Fruit fly (Drosophila melanogaster): ENCODE data around the gene CG31815.

Gene CG31815

DNA sequence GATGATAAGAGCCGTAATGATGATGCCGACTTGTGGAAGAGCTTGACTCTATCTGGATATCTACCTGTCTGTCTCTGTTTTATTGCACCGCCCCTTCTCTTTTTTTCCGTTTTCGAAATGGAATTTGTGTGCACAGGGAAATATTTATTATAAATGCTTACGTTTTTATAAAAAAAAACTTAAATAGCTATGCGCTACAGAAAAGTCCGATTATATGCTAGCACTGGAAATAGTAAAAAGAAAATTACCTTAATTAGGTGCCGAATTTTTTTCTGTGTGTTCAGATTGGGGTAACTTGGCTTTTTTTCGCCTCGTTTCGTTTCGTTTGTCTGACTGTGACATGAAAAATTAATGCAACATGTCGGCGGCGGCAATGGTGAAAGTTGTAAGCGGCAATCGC is 13.7 kb upstream of the CG31815 start (continued):
- TF ChIP-seq Sox100B (GFP tag; optimal IDR thresholded peaks at IDR 0.05) (peak; percentile 48), Ets97D (GFP tag; optimal IDR thresholded peaks at IDR 0.05) (no peak), ash1 (GFP tag; optimal IDR thresholded peaks at IDR 0.05) (no peak), usp (GFP tag; optimal IDR thresholded peaks at IDR 0.05) (no peak), CG17328 (GFP tag; IDR thresholded peaks at IDR 0.05) (peak; percentile 71; the same call in 1 of the 2 replicates), bcd (GFP tag; optimal IDR thresholded peaks at IDR 0.05) (peak; percentile 35), Gug (GFP tag; IDR thresholded peaks at IDR 0.05) (no peak), twi (tag; optimal IDR thresholded peaks at IDR 0.05) (no peak), sqz (GFP tag; optimal IDR thresholded peaks at IDR 0.05) (peak; percentile 63), tll (GFP tag; optimal IDR thresholded peaks at IDR 0.05) (no peak), CG1792 (GFP tag; optimal IDR thresholded peaks at IDR 0.05) (no peak), CG7786 (GFP tag; optimal IDR thresholded peaks at IDR 0.05) (no peak), dati (GFP tag; IDR thresholded peaks at IDR 0.05) (no peak), CG9609 (GFP tag; optimal IDR thresholded peaks at IDR 0.05) (no peak), pho (GFP tag; optimal IDR thresholded peaks at IDR 0.05) (no peak), Dfd (GFP tag; optimal IDR thresholded peaks at IDR 0.05) (no peak), CG10462 (GFP tag; optimal IDR thresholded peaks at IDR 0.05) (peak; percentile 9), HmgZ (tag; optimal IDR thresholded peaks at IDR 0.05) (no peak), emc (GFP tag; optimal IDR thresholded peaks at IDR 0.05) (no peak), CG14014 (GFP tag; IDR thresholded peaks at IDR 0.05) (no peak), bowl (GFP tag; IDR thresholded peaks at IDR 0.05) (no peak), trem (tag; optimal IDR thresholded peaks at IDR 0.05) (peak; percentile 16), ftz-f1 (GFP tag; optimal IDR thresholded peaks at IDR 0.05) (no peak), trh (GFP tag; optimal IDR thresholded peaks at IDR 0.05) (no peak), oc (tag; optimal IDR thresholded peaks at IDR 0.05) (peak; percentile 82), sima (GFP tag; optimal IDR thresholded peaks at IDR 0.05) (no peak), HLH54F (GFP tag; optimal IDR thresholded peaks at IDR 0.05) (no peak), CG8290 (GFP tag; optimal IDR thresholded peaks at IDR 0.05) (no peak), CG8290 (tag; optimal IDR thresholded peaks at IDR 0.05) (no peak), CG4424 (GFP tag; optimal IDR thresholded peaks at IDR 0.05) (peak; percentile 70), amos (GFP tag; IDR thresholded peaks at IDR 0.05; ENCODE audit: partially characterized antibody) (no peak), al (GFP tag; IDR thresholded peaks at IDR 0.05) (no peak), CG32532 (GFP tag; IDR thresholded peaks at IDR 0.05) (no peak), Oaz (GFP tag; IDR thresholded peaks at IDR 0.05) (no peak), Hmr (GFP tag; optimal IDR thresholded peaks at IDR 0.05) (no peak), gem (tag; optimal IDR thresholded peaks at IDR 0.05) (peak; percentile 76), CG6272 (GFP tag; IDR thresholded peaks at IDR 0.05) (no peak), GATAe (GFP tag; conservative IDR thresholded peaks at IDR 0.05) (no peak), Rx (GFP tag; IDR thresholded peaks at IDR 0.05) (peak; percentile 44; the same call in 1 of the 2 replicates), Awh (GFP tag; IDR thresholded peaks at IDR 0.05) (no peak), CG30431 (GFP tag; optimal IDR thresholded peaks at IDR 0.05) (peak; percentile 20), Bteb2 (GFP tag; optimal IDR thresholded peaks at IDR 0.05) (no peak), CG1529 (GFP tag; optimal IDR thresholded peaks at IDR 0.05) (peak; percentile 73), en (GFP tag; optimal IDR thresholded peaks at IDR 0.05) (no peak), CG33213 (GFP tag; optimal IDR thresholded peaks at IDR 0.05) (no peak), HLH4C (GFP tag; IDR thresholded peaks at IDR 0.05; ENCODE audit: partially characterized antibody) (no peak), exex (tag; optimal IDR thresholded peaks at IDR 0.05) (no peak), cas (GFP tag; IDR thresholded peaks at IDR 0.05) (no peak), nerfin-1 (tag; optimal IDR thresholded peaks at IDR 0.05) (peak; percentile 46), CG13775 (GFP tag; optimal IDR thresholded peaks at IDR 0.05) (no peak), insv (GFP tag; optimal IDR thresholded peaks at IDR 0.05) (no peak), CG4404 (GFP tag; IDR thresholded peaks at IDR 0.05) (no peak), tin (GFP tag; optimal IDR thresholded peaks at IDR 0.05) (peak; percentile 13), CG9932 (GFP tag; IDR thresholded peaks at IDR 0.05) (no peak)
